Worm (Caenorhabditis elegans): ENCODE data around the gene cyp-33C4.

Gene cyp-33C4

ce11 chrV:2235848-2236247, at the start of gene cyp-33C4:
Gene cyp-33C4 (plus strand): TSS chrV:2236140.
- 0 out of 2 replicates have a peak, but pooled peaks have one; percentile 27 for TF ChIP-seq cebp-1 (GFP tag; IDR thresholded peaks at IDR 0.05)
- TF ChIP-seq cebp-1 (tag; optimal IDR thresholded peaks at IDR 0.05), result peak; percentile 55
- peak; percentile 33 for TF ChIP-seq nhr-80 (tag; optimal IDR thresholded peaks at IDR 0.05)
- TF ChIP-seq hmg-1.2 (GFP tag; IDR thresholded peaks at IDR 0.05), result peak; percentile 71; the same call in 1 of the 2 replicates
- TF ChIP-seq athp-1 (tag; optimal IDR thresholded peaks at IDR 0.05), result no peak

- TF ChIP-seq ztf-3 (GFP tag; optimal IDR thresholded peaks at IDR 0.05), result no peak
Measured at ce11 chrV:2187864-2188345, 48.0 kb upstream of the cyp-33C4 start, which contains the start of gene Y5H2B.3. Gene Y5H2B.3 (plus strand): TSS chrV:2188295.

- no peak for TF ChIP-seq attf-3 (GFP tag; conservative IDR thresholded peaks at IDR 0.05)
- TF ChIP-seq nhr-80 (tag; optimal IDR thresholded peaks at IDR 0.05), result no peak
- no peak for TF ChIP-seq ceh-58 (GFP tag; IDR thresholded peaks at IDR 0.05)
- TF ChIP-seq rec-8 (tag; optimal IDR thresholded peaks at IDR 0.05), result no peak
- no peak for TF ChIP-seq ztf-3 (GFP tag; optimal IDR thresholded peaks at IDR 0.05)
- no peak for TF ChIP-seq tbp1 (GFP tag; optimal IDR thresholded peaks at IDR 0.05)
- no peak for TF ChIP-seq athp-1 (tag; optimal IDR thresholded peaks at IDR 0.05)
- TF ChIP-seq lsy-27 (tag; optimal IDR thresholded peaks at IDR 0.05; ENCODE audit: borderline replicate concordance, insufficient read depth), result no peak
- no peak for TF ChIP-seq lin-54 (GFP tag; optimal IDR thresholded peaks at IDR 0.05)
- TF ChIP-seq B0261.1 (tag; optimal IDR thresholded peaks at IDR 0.05), result no peak
- no peak for TF ChIP-seq snpc-4 (GFP tag; optimal IDR thresholded peaks at IDR 0.05)
- peak in 1 of 4 experiments; percentile 29 for TF ChIP-seq snpc-4 (tag; optimal IDR thresholded peaks at IDR 0.05)
- no peak for TF ChIP-seq F33H1.4 (GFP tag; IDR thresholded peaks at IDR 0.05)
- no peak for TF ChIP-seq efl-1 (GFP tag; optimal IDR thresholded peaks at IDR 0.05)
- no peak for TF ChIP-seq sea-2 (GFP tag; IDR thresholded peaks at IDR 0.05)
- no peak for TF ChIP-seq aptf-3 (GFP tag; IDR thresholded peaks at IDR 0.05)
- TF ChIP-seq aptf-2 (GFP tag; conservative IDR thresholded peaks at IDR 0.05), result no peak
- TF ChIP-seq akir-1 (GFP tag; optimal IDR thresholded peaks at IDR 0.05), result no peak
- TF ChIP-seq ztf-28 (GFP tag; IDR thresholded peaks at IDR 0.05), result 0 out of 2 replicates have a peak, but pooled peaks have one; percentile 40
- TF ChIP-seq bed-1 (GFP tag; IDR thresholded peaks at IDR 0.05), result no peak
- no peak for TF ChIP-seq F52B5.7 (tag; optimal IDR thresholded peaks at IDR 0.05)
- peak; percentile 94 for TF ChIP-seq zfh-2 (GFP tag; conservative IDR thresholded peaks at IDR 0.05)
- no peak for TF ChIP-seq nhr-90 (tag; optimal IDR thresholded peaks at IDR 0.05)
- TF ChIP-seq lag-1 (GFP tag; IDR thresholded peaks at IDR 0.05), result no peak
- no peak for TF ChIP-seq mel-28 (tag; optimal IDR thresholded peaks at IDR 0.05; ENCODE audit: borderline replicate concordance)
- TF ChIP-seq Y95B8A.8 (GFP tag; IDR thresholded peaks at IDR 0.05), result no peak
- no peak for TF ChIP-seq ceh-27 (GFP tag; optimal IDR thresholded peaks at IDR 0.05)
- TF ChIP-seq egrh-3 (GFP tag; IDR thresholded peaks at IDR 0.05), result peak; percentile 55; the same call in 1 of the 2 replicates
- TF ChIP-seq C06A6.2 (GFP tag; conservative IDR thresholded peaks at IDR 0.05), result no peak
- TF ChIP-seq Y79H2A.3 (GFP tag; conservative IDR thresholded peaks at IDR 0.05), result no peak
- TF ChIP-seq K12H6.12 (tag; optimal IDR thresholded peaks at IDR 0.05), result no peak
- TF ChIP-seq pha-4 (tag; optimal IDR thresholded peaks at IDR 0.05), result no peak
- no peak for TF ChIP-seq rpc-1 (optimal IDR thresholded peaks at IDR 0.05)
- TF ChIP-seq rpc-1 (tag; optimal IDR thresholded peaks at IDR 0.05), result no peak
- no peak for TF ChIP-seq ztf-22 (GFP tag; optimal IDR thresholded peaks at IDR 0.05)
- no peak for TF ChIP-seq ekl-4 (GFP tag; IDR thresholded peaks at IDR 0.05)
Measured at ce11 chrV:2190383-2190782, 45.6 kb upstream of the cyp-33C4 start.
